Worm (Caenorhabditis elegans): ENCODE measurements around the gene C05D11.13.
A peak's percentile ranks its signal among the peaks of the same experiment; 100 is the strongest.

Gene C05D11.13

DNA sequence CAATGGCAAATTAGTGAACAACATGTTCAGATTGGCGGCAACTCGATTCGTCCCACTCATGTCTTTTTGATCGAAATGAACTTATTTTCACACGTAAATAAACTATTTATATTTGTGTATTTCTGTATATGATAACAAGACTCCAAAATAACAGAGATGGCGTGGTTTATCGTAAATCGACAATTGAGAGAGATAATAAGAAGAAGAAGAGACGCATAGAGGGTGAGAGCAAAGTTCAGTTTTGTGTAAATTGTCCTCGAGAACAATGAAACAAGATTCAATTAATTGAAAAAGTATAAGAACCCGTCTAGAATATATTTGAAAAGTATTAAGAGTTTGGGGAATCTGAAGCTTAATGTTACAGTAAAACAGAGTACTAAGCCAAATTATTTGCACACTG, 33.0 kb downstream of the C05D11.13 start:
- TF ChIP-seq egl-5 (tag; optimal IDR thresholded peaks at IDR 0.05) (no peak), R02D3.7 (tag; optimal IDR thresholded peaks at IDR 0.05) (peak; percentile 12), snpc-4 (tag; optimal IDR thresholded peaks at IDR 0.05) (no peak), nhr-25 (tag; optimal IDR thresholded peaks at IDR 0.05) (peak; percentile 3), pqm-1 (tag; optimal IDR thresholded peaks at IDR 0.05) (peak; percentile 69), elt-2 (tag; optimal IDR thresholded peaks at IDR 0.05) (peak; percentile 26), lin-15B (tag; optimal IDR thresholded peaks at IDR 0.05) (peak; percentile 2)

DNA sequence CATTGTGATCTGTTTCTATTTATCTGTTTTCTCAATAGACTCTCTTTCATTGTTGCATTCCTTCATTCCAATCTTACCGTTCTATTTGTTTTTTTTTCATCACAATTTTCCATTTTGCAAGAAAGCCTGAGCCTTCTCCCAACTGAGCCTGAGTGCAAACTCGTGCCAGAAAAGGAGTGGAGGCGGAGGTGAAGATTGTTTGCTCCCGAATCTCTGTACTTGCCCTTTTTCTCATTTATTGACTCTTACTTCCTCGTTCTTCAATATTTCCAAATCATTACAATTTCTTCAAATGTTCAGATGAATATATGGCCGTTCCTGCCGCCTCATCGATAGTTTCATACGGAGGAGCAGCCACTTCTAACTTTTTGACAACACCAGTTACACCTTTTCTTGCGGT, 37.6 kb downstream of the C05D11.13 start, which contains the start of gene let-756:
Gene let-756 (plus strand): TSS at position 301 of the 400 bp plus-strand sequence.
- TF ChIP-seq skn-1 (tag; optimal IDR thresholded peaks at IDR 0.05) (no peak), pha-4 (tag; optimal IDR thresholded peaks at IDR 0.05) (no peak), unc-62 (GFP tag; optimal IDR thresholded peaks at IDR 0.05) (no peak), zag-1 (tag; optimal IDR thresholded peaks at IDR 0.05) (no peak), nhr-67 (tag; optimal IDR thresholded peaks at IDR 0.05) (no peak), mdl-1 (tag; optimal IDR thresholded peaks at IDR 0.05) (no peak), nhr-12 (tag; optimal IDR thresholded peaks at IDR 0.05) (no peak), ceh-28 (tag; optimal IDR thresholded peaks at IDR 0.05) (no peak), jun-1 (tag; optimal IDR thresholded peaks at IDR 0.05) (no peak), lsy-12 (tag; optimal IDR thresholded peaks at IDR 0.05) (no peak), ztf-11 (tag; optimal IDR thresholded peaks at IDR 0.05) (no peak), snpc-4 (tag; optimal IDR thresholded peaks at IDR 0.05) (no peak)

ce11 chrIII:6405121-6405520, 39.3 kb downstream of the C05D11.13 start:
- TF ChIP-seq fkh-2 (tag; optimal IDR thresholded peaks at IDR 0.05) = no peak
- no peak for TF ChIP-seq nhr-12 (tag; optimal IDR thresholded peaks at IDR 0.05)
- no peak for TF ChIP-seq elt-1 (tag; optimal IDR thresholded peaks at IDR 0.05)
- no peak for TF ChIP-seq nhr-28 (tag; optimal IDR thresholded peaks at IDR 0.05)
- peak; percentile 78 for TF ChIP-seq nhr-11 (tag; optimal IDR thresholded peaks at IDR 0.05)
- TF ChIP-seq eor-1 (tag; optimal IDR thresholded peaks at IDR 0.05) = no peak
- no peak for TF ChIP-seq ZK546.5 (tag; optimal IDR thresholded peaks at IDR 0.05)
- peak; percentile 31 for TF ChIP-seq lin-39 (tag; optimal IDR thresholded peaks at IDR 0.05)
- TF ChIP-seq lin-15B (tag; optimal IDR thresholded peaks at IDR 0.05) = no peak
- TF ChIP-seq skn-1 (tag; optimal IDR thresholded peaks at IDR 0.05) = no peak
- peak; percentile 37 for TF ChIP-seq nfya-1 (tag; optimal IDR thresholded peaks at IDR 0.05; ENCODE audit: insufficient read depth)

- no peak for TF ChIP-seq nhr-43 (tag; optimal IDR thresholded peaks at IDR 0.05; ENCODE audit: poor library complexity, severe bottlenecking)
- no peak for TF ChIP-seq pha-4 (tag; optimal IDR thresholded peaks at IDR 0.05)
- no peak for TF ChIP-seq fos-1 (tag; optimal IDR thresholded peaks at IDR 0.05)
- no peak for TF ChIP-seq lin-15B (tag; optimal IDR thresholded peaks at IDR 0.05)
- no peak for TF ChIP-seq nhr-76 (tag; optimal IDR thresholded peaks at IDR 0.05)
- TF ChIP-seq nhr-25 (tag; optimal IDR thresholded peaks at IDR 0.05) = no peak
- TF ChIP-seq ceh-82 (tag; optimal IDR thresholded peaks at IDR 0.05) = no peak
- TF ChIP-seq egl-27 (tag; optimal IDR thresholded peaks at IDR 0.05) = no peak
- no peak for TF ChIP-seq egl-5 (tag; optimal IDR thresholded peaks at IDR 0.05)
- no peak for TF ChIP-seq tbx-2 (tag; optimal IDR thresholded peaks at IDR 0.05)
- TF ChIP-seq fkh-10 (GFP tag; optimal IDR thresholded peaks at IDR 0.05) = no peak
- TF ChIP-seq ceh-28 (tag; optimal IDR thresholded peaks at IDR 0.05) = no peak
- TF ChIP-seq nhr-77 (tag; optimal IDR thresholded peaks at IDR 0.05) = no peak
- TF ChIP-seq skn-1 (tag; optimal IDR thresholded peaks at IDR 0.05) = no peak
- TF ChIP-seq nhr-11 (tag; optimal IDR thresholded peaks at IDR 0.05) = no peak
- TF ChIP-seq ceh-16 (tag; optimal IDR thresholded peaks at IDR 0.05) = no peak
- no peak for TF ChIP-seq ztf-11 (tag; optimal IDR thresholded peaks at IDR 0.05)
- no peak for TF ChIP-seq elt-3 (tag; optimal IDR thresholded peaks at IDR 0.05)
- TF ChIP-seq nhr-23 (tag; optimal IDR thresholded peaks at IDR 0.05) = no peak
- no peak for TF ChIP-seq zag-1 (tag; optimal IDR thresholded peaks at IDR 0.05)
Observed at ce11 chrIII:6402810-6403209, 41.6 kb downstream of the C05D11.13 start.

Measured in whole organism, L3 larva.